Fruit fly (Drosophila melanogaster) whole organism, wandering third instar larva: ENCODE results near the gene mRpS30.

Experiments used
- Abd-B ChIP-seq: fragments of >200 bp; optimal IDR thresholded peaks from 2 replicates; lab custom pipeline; 2017; ENCODE audit warnings: missing biosample characterization, missing genetic modification characterization
- CG32264 ChIP-seq: fragments of 200-800 bp; sonication (Bioruptor generic); optimal IDR thresholded peaks from 2 replicates; lab custom pipeline; 2016; ENCODE audit warnings: missing biosample characterization, missing genetic modification characterization
- CG9705 ChIP-seq: fragments of 200-800 bp; sonication (Bioruptor generic); optimal IDR thresholded peaks from 2 replicates; lab custom pipeline; 2018; ENCODE audit warnings: missing biosample characterization, mild to moderate bottlenecking, missing genetic modification characterization
- CrebA ChIP-seq: fragments of 200-800 bp; sonication (Bioruptor generic); optimal IDR thresholded peaks from 2 replicates; lab custom pipeline; 2016; ENCODE audit warnings: missing biosample characterization, mild to moderate bottlenecking, missing genetic modification characterization, borderline replicate concordance
- Dfd ChIP-seq: fragments of >200 bp; optimal IDR thresholded peaks from 2 replicates; lab custom pipeline; 2017; ENCODE audit warnings: missing biosample characterization, missing genetic modification characterization
- Dif ChIP-seq: fragments of 200-275, 200-300 bp; sonication (Bioruptor generic); optimal IDR thresholded peaks from 2 replicates; lab custom pipeline; 2018; ENCODE audit warnings: missing biosample characterization, missing genetic modification characterization; ENCODE audit not compliant: partially characterized antibody
- GATAd ChIP-seq: sonication (Bioruptor generic); optimal IDR thresholded peaks from 2 replicates; lab custom pipeline; 2016; ENCODE audit warnings: missing biosample characterization, missing genetic modification characterization
- HLH106 ChIP-seq: fragments of 200-800 bp; optimal IDR thresholded peaks from 3 replicates; lab custom pipeline; 2019; ENCODE audit warnings: missing biosample characterization, mild to moderate bottlenecking, missing genetic modification characterization, moderate library complexity
- Hnf4 ChIP-seq: fragments of 200-800 bp; sonication (Bioruptor generic); optimal IDR thresholded peaks from 2 replicates; lab custom pipeline; 2016; ENCODE audit warnings: missing biosample characterization, mild to moderate bottlenecking, missing genetic modification characterization
- Hr78 ChIP-seq: fragments of >200 bp; optimal IDR thresholded peaks from 2 replicates; lab custom pipeline; 2017; ENCODE audit warnings: missing biosample characterization, missing genetic modification characterization
- Hr83 ChIP-seq: fragments of 200-300 bp; sonication (Bioruptor generic); optimal IDR thresholded peaks from 2 replicates; lab custom pipeline; 2016; ENCODE audit warnings: missing biosample characterization, mild to moderate bottlenecking, missing genetic modification characterization, moderate library complexity; ENCODE audit not compliant: poor library complexity, severe bottlenecking
- Jra ChIP-seq: sonication (Bioruptor generic); optimal IDR thresholded peaks from 2 replicates; lab custom pipeline; 2016; ENCODE audit warnings: missing biosample characterization, missing genetic modification characterization
- Mio ChIP-seq: sonication (Bioruptor generic); optimal IDR thresholded peaks from 2 replicates; lab custom pipeline; 2016; ENCODE audit warnings: missing biosample characterization, missing genetic modification characterization
- Myc ChIP-seq: fragments of >200 bp; optimal IDR thresholded peaks from 2 replicates; lab custom pipeline; 2017
- N ChIP-seq: fragments of >200 bp; optimal IDR thresholded peaks from 2 replicates; lab custom pipeline; 2018; ENCODE audit warnings: missing biosample characterization, missing external identifiers, missing genetic modification characterization
- OdsH ChIP-seq: fragments of 200-800 bp; sonication (Bioruptor generic); optimal IDR thresholded peaks from 2 replicates; lab custom pipeline; 2016; ENCODE audit warnings: missing biosample characterization, mild to moderate bottlenecking, missing genetic modification characterization
- Rel ChIP-seq, 2 experiments: fragments of 200-800 bp; sonication (Bioruptor generic) in 1 of 2; optimal IDR thresholded peaks; 2 replicates in 1 of 2; 3 replicates in 1 of 2; lab custom pipeline; 2016 to 2019; ENCODE audit warnings: mild to moderate bottlenecking in 2 of 2, missing biosample characterization in 2 of 2, missing genetic modification characterization in 2 of 2, moderate library complexity in 1 of 2
- Sp1 ChIP-seq: fragments of 200-800 bp; sonication (Bioruptor generic); optimal IDR thresholded peaks from 3 replicates; lab custom pipeline; 2019; ENCODE audit warnings: missing biosample characterization, mild to moderate bottlenecking, missing genetic modification characterization, moderate library complexity
- Vsx2 ChIP-seq: fragments of 200-300, 225-300 bp; sonication (Bioruptor generic); optimal IDR thresholded peaks from 2 replicates; lab custom pipeline; 2018; ENCODE audit warnings: missing biosample characterization, missing genetic modification characterization; ENCODE audit not compliant: partially characterized antibody
- br ChIP-seq: fragments of 200-800 bp; sonication (Bioruptor generic); optimal IDR thresholded peaks from 2 replicates; lab custom pipeline; 2016; ENCODE audit warnings: missing biosample characterization, missing genetic modification characterization
- brk ChIP-seq: fragments of 200-800 bp; sonication (Bioruptor generic); optimal IDR thresholded peaks from 2 replicates; lab custom pipeline; 2016; ENCODE audit warnings: missing biosample characterization, mild to moderate bottlenecking, missing genetic modification characterization
- dl ChIP-seq, 2 experiments: fragments of 175-275, 200-275 bp in 1 of 2; fragments of 200-275 bp in 1 of 2; sonication (Bioruptor generic); optimal IDR thresholded peaks; lab custom pipeline; 2018; ENCODE audit warnings: mild to moderate bottlenecking in 2 of 2, missing biosample characterization in 2 of 2, missing genetic modification characterization in 2 of 2, moderate library complexity in 2 of 2; ENCODE audit not compliant: partially characterized antibody in 2 of 2, insufficient read depth in 1 of 2
- dmrt93B ChIP-seq: fragments of 200-800 bp; sonication (Bioruptor generic); optimal IDR thresholded peaks from 2 replicates; lab custom pipeline; 2018; ENCODE audit warnings: missing biosample characterization, mild to moderate bottlenecking, missing genetic modification characterization
- dsf ChIP-seq: sonication (Bioruptor generic); optimal IDR thresholded peaks from 2 replicates; lab custom pipeline; 2016; ENCODE audit warnings: missing biosample characterization, missing genetic modification characterization, borderline replicate concordance
- ey ChIP-seq: fragments of 200-800 bp; sonication (Bioruptor generic); optimal IDR thresholded peaks from 2 replicates; lab custom pipeline; 2016; ENCODE audit warnings: missing biosample characterization, missing genetic modification characterization
- foxo ChIP-seq, 2 experiments: fragments of 200-800 bp; sonication (Bioruptor generic); optimal IDR thresholded peaks; 2 replicates in 1 of 2; 3 replicates in 1 of 2; lab custom pipeline; 2016 to 2017; ENCODE audit warnings: missing biosample characterization in 2 of 2, missing genetic modification characterization in 2 of 2
- fru ChIP-seq: fragments of 200-800 bp; sonication (Bioruptor generic); optimal IDR thresholded peaks from 3 replicates; lab custom pipeline; 2016; ENCODE audit warnings: missing biosample characterization, mild to moderate bottlenecking, missing genetic modification characterization
- h ChIP-seq: fragments of 200-800 bp; sonication (Bioruptor generic); optimal IDR thresholded peaks from 3 replicates; lab custom pipeline; 2016; ENCODE audit warnings: missing biosample characterization, mild to moderate bottlenecking, missing genetic modification characterization
- jim ChIP-seq: fragments of 175-275, 200-325 bp; sonication (Bioruptor generic); optimal IDR thresholded peaks from 2 replicates; lab custom pipeline; 2016; ENCODE audit warnings: missing biosample characterization, mild to moderate bottlenecking, missing genetic modification characterization
- lola ChIP-seq: fragments of >200 bp; optimal IDR thresholded peaks from 2 replicates; lab custom pipeline; 2017; ENCODE audit warnings: missing biosample characterization, missing genetic modification characterization
- pan ChIP-seq: fragments of >200 bp; optimal IDR thresholded peaks from 2 replicates; lab custom pipeline; 2017
- psq ChIP-seq: fragments of 200-800 bp; sonication (Bioruptor generic); optimal IDR thresholded peaks from 3 replicates; lab custom pipeline; 2017; ENCODE audit warnings: missing biosample characterization, mild to moderate bottlenecking, missing genetic modification characterization, moderate library complexity
- rgr ChIP-seq: fragments of 200-800 bp; sonication (Bioruptor generic); optimal IDR thresholded peaks from 3 replicates; lab custom pipeline; 2016; ENCODE audit warnings: missing biosample characterization, mild to moderate bottlenecking, missing genetic modification characterization
- sage ChIP-seq: fragments of 200-800 bp; sonication (Bioruptor generic); optimal IDR thresholded peaks from 2 replicates; lab custom pipeline; 2016; ENCODE audit warnings: missing biosample characterization, mild to moderate bottlenecking, missing genetic modification characterization
- sv ChIP-seq: fragments of 200-800 bp; sonication (Bioruptor generic); optimal IDR thresholded peaks from 3 replicates; lab custom pipeline; 2016; ENCODE audit warnings: missing biosample characterization, missing genetic modification characterization
- tai ChIP-seq: sonication (Bioruptor generic); optimal IDR thresholded peaks from 2 replicates; lab custom pipeline; 2016; ENCODE audit warnings: missing biosample characterization, missing genetic modification characterization
- usp ChIP-seq: fragments of >200 bp; optimal IDR thresholded peaks from 2 replicates; lab custom pipeline; 2017; ENCODE audit warnings: missing biosample characterization, missing genetic modification characterization
- woc ChIP-seq: sonication (Bioruptor generic); optimal IDR thresholded peaks from 2 replicates; lab custom pipeline; 2016; ENCODE audit warnings: missing biosample characterization, mild to moderate bottlenecking, missing genetic modification characterization

Gene mRpS30

DNA sequence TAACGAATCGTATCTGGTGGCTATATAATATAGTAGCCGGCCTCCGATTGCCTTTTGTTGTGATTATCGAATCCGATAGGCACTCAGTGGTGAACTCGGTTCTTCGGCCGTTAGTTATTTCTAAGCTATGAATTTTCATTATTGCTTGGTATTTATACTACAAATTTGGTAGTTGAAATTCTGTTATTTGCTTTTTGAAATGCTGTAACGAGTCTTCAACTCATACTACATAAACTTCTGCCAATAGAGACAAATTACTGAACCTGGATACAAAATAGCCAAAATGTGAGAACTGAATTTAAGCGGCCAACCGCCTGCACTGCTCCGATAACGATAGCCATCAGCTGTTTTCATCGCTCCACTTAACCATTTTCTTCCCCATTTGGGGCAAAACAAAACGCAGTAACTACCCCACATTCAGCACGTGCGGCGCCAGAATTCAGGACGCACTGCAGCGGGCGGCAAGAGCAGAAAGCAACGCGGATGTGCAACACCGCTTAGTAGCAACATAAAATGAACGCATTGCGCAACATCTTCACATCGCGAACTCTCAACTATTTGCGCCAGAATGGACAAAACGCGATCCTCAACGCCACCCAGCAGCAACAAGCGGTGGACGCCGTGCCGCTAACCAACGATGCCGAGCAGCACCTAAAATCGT lies 46.8 kb upstream of the mRpS30 start, which contains the start of the genes CG11679 and CG8206 (continued):
- TF ChIP-seq jim (GFP tag; lab: Kevin White, UChicago) (no peak), brk (GFP tag; lab: Kevin White, UChicago) (no peak), sage (GFP tag; lab: Kevin White, UChicago) (no peak), CG32264 (GFP tag; lab: Kevin White, UChicago) (no peak)
- TF ChIP-seq, all 38 proteins: peak for 14

DNA sequence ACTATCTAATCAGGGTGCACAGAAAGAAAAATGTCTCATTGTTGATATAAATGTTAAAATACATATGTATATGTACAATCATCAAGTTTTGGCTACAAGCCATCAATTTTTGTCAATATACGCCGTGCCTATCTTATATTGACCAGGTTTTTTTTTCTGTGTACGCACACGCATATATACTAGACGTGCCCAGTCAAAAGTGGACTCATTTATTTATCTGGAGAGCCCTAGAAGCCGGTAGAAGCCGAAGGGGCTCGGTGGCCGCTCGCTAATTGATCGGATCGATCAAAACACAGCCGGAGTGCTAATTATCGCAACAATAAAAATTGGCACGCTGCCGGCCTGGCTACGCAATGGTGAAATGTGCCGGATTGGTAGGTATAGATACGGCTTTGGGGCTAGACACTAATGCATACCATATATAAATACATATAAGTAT lies 45.5 kb upstream of the mRpS30 start:
- peak; percentile 48 for TF ChIP-seq CG32264 (GFP tag; lab: Kevin White, UChicago)
- no peak for TF ChIP-seq Myc (lab: Kevin White, UChicago)
- peak; percentile 85 for TF ChIP-seq fru
- TF ChIP-seq h (GFP tag; lab: Kevin White, UChicago), result peak; percentile 97
- TF ChIP-seq foxo (GFP tag; optimal IDR thresholded peaks at IDR 0.05; lab: Kevin White, UChicago), result peak; percentile 49 to 85
- TF ChIP-seq Dfd (GFP tag; lab: Kevin White, UChicago), result no peak
- peak; percentile 74 for TF ChIP-seq Jra (GFP tag; lab: Kevin White, UChicago)
- no peak for TF ChIP-seq CG9705 (GFP tag; lab: Kevin White, UChicago)
- TF ChIP-seq dl (GFP tag; optimal IDR thresholded peaks at IDR 0.05; lab: Kevin White, UChicago; ENCODE audit: insufficient read depth in 1 of 2, partially characterized antibody in 2 of 2), result no peak
- TF ChIP-seq rgr (GFP tag; lab: Kevin White, UChicago), result peak; percentile 82
- TF ChIP-seq OdsH, result peak; percentile 82
- peak; percentile 14 for TF ChIP-seq Hr83 (GFP tag; lab: Kevin White, UChicago)
- no peak for TF ChIP-seq Mio (GFP tag; lab: Kevin White, UChicago)
- no peak for TF ChIP-seq dmrt93B
- TF ChIP-seq N, result no peak
- peak; percentile 84 for TF ChIP-seq Sp1 (GFP tag; lab: Kevin White, UChicago)
- no peak for TF ChIP-seq brk (GFP tag; lab: Kevin White, UChicago)
- peak; percentile 86 for TF ChIP-seq br
- TF ChIP-seq psq (GFP tag; lab: Kevin White, UChicago), result peak; percentile 61
- no peak for TF ChIP-seq dsf (GFP tag; lab: Kevin White, UChicago)
- peak; percentile 55 for TF ChIP-seq sv (GFP tag; lab: Kevin White, UChicago)
- TF ChIP-seq sage (GFP tag; lab: Kevin White, UChicago), result no peak
- peak; percentile 52 for TF ChIP-seq woc (GFP tag; lab: Kevin White, UChicago)
- TF ChIP-seq lola (GFP tag; lab: Kevin White, UChicago), result no peak
- no peak for TF ChIP-seq jim (GFP tag; lab: Kevin White, UChicago)
- TF ChIP-seq usp, result no peak
- peak; percentile 77 for TF ChIP-seq HLH106 (tag; lab: Kevin White, UChicago)
- no peak for TF ChIP-seq Vsx2
- no peak for TF ChIP-seq Hr78
- TF ChIP-seq Abd-B (GFP tag; lab: Kevin White, UChicago), result no peak
- peak; percentile 84 for TF ChIP-seq ey (GFP tag; lab: Kevin White, UChicago)
- TF ChIP-seq GATAd (GFP tag; lab: Kevin White, UChicago), result no peak
- TF ChIP-seq tai, result no peak
- peak; percentile 84 for TF ChIP-seq Hnf4 (GFP tag; lab: Kevin White, UChicago)
- TF ChIP-seq pan (lab: Kevin White, UChicago), result no peak
- TF ChIP-seq Dif (GFP tag; lab: Kevin White, UChicago), result no peak
- TF ChIP-seq CrebA (GFP tag; lab: Kevin White, UChicago), result no peak
- no peak for TF ChIP-seq Rel (GFP tag; optimal IDR thresholded peaks at IDR 0.05; lab: Kevin White, UChicago)
- peak; percentile 57 for TF ChIP-seq Rel (tag; optimal IDR thresholded peaks at IDR 0.05; lab: Kevin White, UChicago)
